Fruit fly (Drosophila melanogaster) whole organism, embryonic: ENCODE data around the gene Indy-2.

Source experiments
- BEAF-32 ChIP-seq: fragments of 200-800 bp; sonication (Bioruptor generic); optimal IDR thresholded peaks from 3 replicates; lab custom pipeline; 2017; ENCODE audit warnings: missing biosample characterization, missing genetic modification characterization, mild to moderate bottlenecking, moderate library complexity, missing genetic modification reagents
- C15 ChIP-seq: fragments of 200-800 bp; sonication (Bioruptor generic); IDR thresholded peaks from 3 replicates; pipeline ENCODE4 v1.3.6; 2022; ENCODE audit warnings: missing biosample characterization, missing genetic modification characterization
- CG11456 ChIP-seq: fragments of 200-800 bp; sonication (Bioruptor generic); IDR thresholded peaks from 3 replicates; pipeline ENCODE4 v1.3.6; 2022; ENCODE audit warnings: missing biosample characterization, missing genetic modification characterization
- CG16863 ChIP-seq: fragments of 200-800 bp; sonication (Bioruptor generic); optimal IDR thresholded peaks from 3 replicates; lab custom pipeline; 2016; ENCODE audit warnings: missing biosample characterization, missing genetic modification characterization
- CG1832 ChIP-seq: fragments of 200-800 bp; sonication (Bioruptor generic); optimal IDR thresholded peaks from 2 replicates; lab custom pipeline; 2017; ENCODE audit warnings: missing biosample characterization, mild to moderate bottlenecking, missing genetic modification characterization, inconsistent platforms
- CG18599 ChIP-seq: fragments of 200-800 bp; sonication (Bioruptor generic); optimal IDR thresholded peaks from 3 replicates; lab custom pipeline; 2017; ENCODE audit warnings: missing biosample characterization, missing genetic modification characterization, mild to moderate bottlenecking, moderate library complexity, missing genetic modification reagents
- CG2202 ChIP-seq: fragments of 200-800 bp; sonication (Bioruptor generic); optimal IDR thresholded peaks from 2 replicates; lab custom pipeline; 2018; ENCODE audit warnings: missing biosample characterization, mild to moderate bottlenecking, missing genetic modification characterization
- CG30020 ChIP-seq: fragments of 200-800 bp; optimal IDR thresholded peaks from 2 replicates; lab custom pipeline; 2019; ENCODE audit warnings: missing biosample characterization, mild to moderate bottlenecking, missing genetic modification characterization, moderate library complexity
- CG3281 ChIP-seq: fragments of 200-800 bp; sonication (Bioruptor generic); optimal IDR thresholded peaks from 3 replicates; lab custom pipeline; 2017; ENCODE audit warnings: missing biosample characterization, mild to moderate bottlenecking, missing genetic modification characterization
- CG34422 ChIP-seq: fragments of 200-800 bp; sonication (Bioruptor generic); IDR thresholded peaks from 3 replicates; pipeline ENCODE4 v1.3.6; 2022; ENCODE audit warnings: missing biosample characterization, missing genetic modification characterization
- CG4854 ChIP-seq: fragments of 200-800 bp; sonication (Bioruptor generic); optimal IDR thresholded peaks from 2 replicates; lab custom pipeline; 2016; ENCODE audit warnings: missing biosample characterization, missing genetic modification characterization, inconsistent platforms
- CG6765 ChIP-seq: fragments of 200-800 bp; sonication (Bioruptor generic); optimal IDR thresholded peaks from 3 replicates; lab custom pipeline; 2017; ENCODE audit warnings: missing biosample characterization, mild to moderate bottlenecking, missing genetic modification characterization
- CG7271 ChIP-seq: fragments of 200-800 bp; sonication (Bioruptor generic); optimal IDR thresholded peaks from 2 replicates; lab custom pipeline; 2018; ENCODE audit warnings: missing biosample characterization, mild to moderate bottlenecking, missing genetic modification characterization, moderate library complexity
- CG7987 ChIP-seq: fragments of 200-800 bp; sonication (Bioruptor generic); optimal IDR thresholded peaks from 2 replicates; lab custom pipeline; 2018; ENCODE audit warnings: missing biosample characterization, mild to moderate bottlenecking, missing genetic modification characterization, moderate library complexity
- CG8089 ChIP-seq: fragments of 200-800 bp; sonication (Bioruptor generic); optimal IDR thresholded peaks from 3 replicates; lab custom pipeline; 2016; ENCODE audit warnings: missing biosample characterization, missing genetic modification characterization
- CG9215 ChIP-seq: fragments of 200-800 bp; sonication (Bioruptor generic); IDR thresholded peaks from 2 replicates; pipeline ENCODE4 v1.3.6; 2022; ENCODE audit warnings: missing biosample characterization, missing genetic modification characterization
- CG9817 ChIP-seq: fragments of 200-800 bp; sonication (Bioruptor generic); optimal IDR thresholded peaks from 2 replicates; lab custom pipeline; 2018; ENCODE audit warnings: missing biosample characterization, mild to moderate bottlenecking, missing genetic modification characterization, moderate library complexity
- CHES-1-like ChIP-seq: fragments of 200-800 bp; sonication (Bioruptor generic); optimal IDR thresholded peaks from 2 replicates; lab custom pipeline; 2016; ENCODE audit warnings: missing biosample characterization, missing genetic modification characterization
- Camta ChIP-seq: fragments of 200-800 bp; sonication (Bioruptor generic); optimal IDR thresholded peaks from 2 replicates; lab custom pipeline; 2016; ENCODE audit warnings: missing biosample characterization, missing genetic modification characterization
- CrebB ChIP-seq: fragments of 200-800 bp; sonication (Bioruptor generic); optimal IDR thresholded peaks from 3 replicates; lab custom pipeline; 2018; ENCODE audit warnings: missing biosample characterization, mild to moderate bottlenecking, missing genetic modification characterization
- Dek ChIP-seq: fragments of 200-800 bp; sonication (Bioruptor generic); optimal IDR thresholded peaks from 3 replicates; lab custom pipeline; 2019; ENCODE audit warnings: missing biosample characterization, mild to moderate bottlenecking, missing genetic modification characterization, moderate library complexity
- Dip3 ChIP-seq: fragments of 200-800 bp; sonication (Bioruptor generic); optimal IDR thresholded peaks from 3 replicates; lab custom pipeline; 2016; ENCODE audit warnings: missing biosample characterization, missing genetic modification characterization
- E2f2 ChIP-seq: fragments of 200-800 bp; sonication (Bioruptor generic); IDR thresholded peaks from 2 replicates; pipeline ENCODE4 v1.3.6; 2022; ENCODE audit warnings: missing biosample characterization, missing genetic modification characterization
- H2.0 ChIP-seq: fragments of 200-800 bp; sonication (Bioruptor generic); IDR thresholded peaks from 2 replicates; pipeline ENCODE4 v1.3.6; 2022; ENCODE audit warnings: missing biosample characterization, missing genetic modification characterization
- Lhr ChIP-seq: fragments of 200-800 bp; sonication (Bioruptor generic); optimal IDR thresholded peaks from 3 replicates; lab custom pipeline; 2017; ENCODE audit warnings: mild to moderate bottlenecking, missing biosample characterization, missing genetic modification reagents, missing genetic modification characterization
- MBD-R2 ChIP-seq: fragments of 200-800 bp; sonication (Bioruptor generic); IDR thresholded peaks from 2 replicates; pipeline ENCODE4 v1.3.6; 2022; ENCODE audit warnings: missing biosample characterization, missing genetic modification characterization
- Nf-YA ChIP-seq: fragments of 200-800 bp; sonication (Bioruptor generic); IDR thresholded peaks from 2 replicates; pipeline ENCODE4 v1.3.6; 2022; ENCODE audit warnings: missing biosample characterization, missing genetic modification characterization
- Optix ChIP-seq: fragments of 200-800 bp; sonication (Bioruptor generic); IDR thresholded peaks from 3 replicates; pipeline ENCODE4 v1.3.6; 2022; ENCODE audit warnings: missing biosample characterization, missing genetic modification characterization
- PHDP ChIP-seq: fragments of 200-800 bp; sonication (Bioruptor generic); optimal IDR thresholded peaks from 3 replicates; lab custom pipeline; 2018; ENCODE audit warnings: missing biosample characterization, mild to moderate bottlenecking, missing genetic modification characterization, moderate library complexity
- Xrp1 ChIP-seq: fragments of 200-800 bp; sonication (Bioruptor generic); IDR thresholded peaks from 2 replicates; pipeline ENCODE4 v1.3.6; 2022; ENCODE audit warnings: missing biosample characterization, missing genetic modification characterization
- amos ChIP-seq: fragments of 200-800 bp; sonication (Bioruptor generic); IDR thresholded peaks from 2 replicates; pipeline ENCODE4 v1.3.6; 2022; ENCODE audit warnings: missing biosample characterization, missing genetic modification characterization; ENCODE audit not compliant: partially characterized antibody
- ato ChIP-seq: fragments of 200-800 bp; sonication (Bioruptor generic); IDR thresholded peaks from 2 replicates; pipeline ENCODE4 v1.3.6; 2022; ENCODE audit warnings: missing biosample characterization, missing genetic modification characterization; ENCODE audit not compliant: partially characterized antibody
- chinmo ChIP-seq: fragments of 200-800 bp; sonication (Bioruptor generic); IDR thresholded peaks from 4 replicates; pipeline ENCODE4 v1.3.6; 2022; ENCODE audit warnings: missing biosample characterization, missing genetic modification characterization; ENCODE audit not compliant: partially characterized antibody
- dan ChIP-seq: fragments of 200-800 bp; sonication (Bioruptor generic); IDR thresholded peaks from 2 replicates; pipeline ENCODE4 v1.3.6; 2022; ENCODE audit warnings: missing biosample characterization, missing genetic modification characterization
- dimm ChIP-seq: fragments of 200-800 bp; sonication (Bioruptor generic); IDR thresholded peaks from 2 replicates; pipeline ENCODE4 v1.3.6; 2022; ENCODE audit warnings: missing biosample characterization, missing genetic modification characterization
- dmrt11E ChIP-seq: fragments of 200-800 bp; sonication (Bioruptor generic); optimal IDR thresholded peaks from 3 replicates; lab custom pipeline; 2018; ENCODE audit warnings: missing biosample characterization, mild to moderate bottlenecking, missing genetic modification characterization, moderate library complexity
- fd64A ChIP-seq: fragments of 200-800 bp; sonication (Bioruptor generic); optimal IDR thresholded peaks from 3 replicates; lab custom pipeline; 2018; ENCODE audit warnings: missing biosample characterization, mild to moderate bottlenecking, missing genetic modification characterization
- fd96Cb ChIP-seq: fragments of 200-800 bp; sonication (Bioruptor generic); optimal IDR thresholded peaks from 2 replicates; lab custom pipeline; 2018; ENCODE audit warnings: missing biosample characterization, mild to moderate bottlenecking, missing genetic modification characterization, moderate library complexity
- jing ChIP-seq: fragments of 200-800 bp; sonication (Bioruptor generic); optimal IDR thresholded peaks from 2 replicates; lab custom pipeline; 2018; ENCODE audit warnings: missing biosample characterization, mild to moderate bottlenecking, missing genetic modification characterization
- kni ChIP-seq: fragments of 200-800 bp; sonication (Bioruptor generic); optimal IDR thresholded peaks from 3 replicates; lab custom pipeline; 2017; ENCODE audit warnings: mild to moderate bottlenecking, missing biosample characterization, missing genetic modification reagents, missing genetic modification characterization
- knrl ChIP-seq: fragments of 200-800 bp; sonication (Bioruptor generic); IDR thresholded peaks from 3 replicates; pipeline ENCODE4 v1.3.6; 2022; ENCODE audit warnings: missing biosample characterization, missing genetic modification characterization; ENCODE audit not compliant: partially characterized antibody
- mld ChIP-seq: fragments of 200-800 bp; sonication (Bioruptor generic); IDR thresholded peaks from 3 replicates; pipeline ENCODE4 v1.3.6; 2022; ENCODE audit warnings: missing biosample characterization, missing genetic modification characterization; ENCODE audit not compliant: partially characterized antibody
- nerfin-2 ChIP-seq: fragments of 200-800 bp; sonication (Bioruptor generic); IDR thresholded peaks from 2 replicates; pipeline ENCODE4 v1.3.6; 2022; ENCODE audit warnings: missing biosample characterization, missing genetic modification characterization; ENCODE audit not compliant: partially characterized antibody
- oc ChIP-seq: fragments of 200-800 bp; sonication (Bioruptor generic); optimal IDR thresholded peaks from 2 replicates; lab custom pipeline; 2018; ENCODE audit warnings: missing biosample characterization, mild to moderate bottlenecking, missing genetic modification characterization, moderate library complexity
- seq ChIP-seq: fragments of 200-800 bp; sonication (Bioruptor generic); IDR thresholded peaks from 2 replicates; pipeline ENCODE4 v1.3.6; 2022; ENCODE audit warnings: missing biosample characterization, missing genetic modification characterization
- tap ChIP-seq: fragments of 200-800 bp; optimal IDR thresholded peaks from 3 replicates; lab custom pipeline; 2019; ENCODE audit warnings: missing biosample characterization, mild to moderate bottlenecking, missing genetic modification characterization, moderate library complexity
- ttk ChIP-seq: fragments of 200-800 bp; sonication (Bioruptor generic); IDR thresholded peaks from 2 replicates; pipeline ENCODE4 v2.1.2; 2022; ENCODE audit warnings: missing biosample characterization, missing genetic modification characterization
- zen2 ChIP-seq: fragments of 200-800 bp; sonication (Bioruptor generic); IDR thresholded peaks from 3 replicates; pipeline ENCODE4 v1.3.6; 2022; ENCODE audit warnings: missing biosample characterization, missing genetic modification characterization; ENCODE audit not compliant: partially characterized antibody

Gene Indy-2

dm6 chr3R:20008372-20009051, 34.0 kb upstream of the Indy-2 start, which contains the start of the genes Hs6st and MED25 (continued):
- no peak for TF ChIP-seq fd64A (GFP tag; lab: Kevin White, UChicago)
- 0 out of 2 replicates have a peak, but pooled peaks have one; percentile 40 for TF ChIP-seq ato (GFP tag; lab: Robert Waterston, UW)
- no peak for TF ChIP-seq CG9817 (tag; lab: Kevin White, UChicago)
- TF ChIP-seq jing (GFP tag; lab: Kevin White, UChicago) = no peak
- no peak for TF ChIP-seq H2.0
- TF ChIP-seq fd96Cb (tag; lab: Kevin White, UChicago) = peak; percentile 53
- TF ChIP-seq PHDP (tag; lab: Kevin White, UChicago) = peak; percentile 24
- peak; percentile 50; the same call in 1 of the 3 replicates for TF ChIP-seq mld
- TF ChIP-seq CG4854 = no peak
- TF ChIP-seq CHES-1-like (GFP tag; lab: Kevin White, UChicago) = no peak
- no peak for TF ChIP-seq CG7271 (tag; lab: Kevin White, UChicago)
- TF ChIP-seq nerfin-2 (GFP tag; lab: Robert Waterston, UW) = peak; percentile 62; the same call in 1 of the 2 replicates
- no peak for TF ChIP-seq CG16863 (GFP tag; lab: Kevin White, UChicago)
- TF ChIP-seq BEAF-32 = peak; percentile 88
- TF ChIP-seq CG1832 = no peak
- TF ChIP-seq tap = peak; percentile 2
- no peak for TF ChIP-seq CG3281 (GFP tag; lab: Kevin White, UChicago)
- TF ChIP-seq Lhr = peak; percentile 45
- TF ChIP-seq CG18599 (GFP tag; lab: Kevin White, UChicago) = peak; percentile 74
- TF ChIP-seq CG7987 = peak; percentile 39
- peak; percentile 79 for TF ChIP-seq knrl (GFP tag; lab: Robert Waterston, UW)
- no peak for TF ChIP-seq Optix
- no peak for TF ChIP-seq CG8089
- TF ChIP-seq dan = no peak
- TF ChIP-seq oc = no peak
- peak; percentile 84; the same call in 1 of the 3 replicates for TF ChIP-seq CG34422 (GFP tag; lab: Robert Waterston, UW)
- TF ChIP-seq Dek (tag; lab: Kevin White, UChicago) = no peak
- TF ChIP-seq Dip3 (GFP tag; lab: Kevin White, UChicago) = no peak
- TF ChIP-seq dimm = no peak
- peak; percentile 5 for TF ChIP-seq dmrt11E
- TF ChIP-seq CG11456 (GFP tag; lab: Robert Waterston, UW) = peak; percentile 28; the same call in 1 of the 3 replicates
- peak; percentile 72; the same call in 1 of the 2 replicates for TF ChIP-seq amos (GFP tag; lab: Robert Waterston, UW)
- no peak for TF ChIP-seq Camta (GFP tag; lab: Kevin White, UChicago)
- no peak for TF ChIP-seq CG9215 (GFP tag; lab: Robert Waterston, UW)
- TF ChIP-seq Nf-YA = 0 out of 2 replicates have a peak, but pooled peaks have one; percentile 9
- peak; percentile 55 for TF ChIP-seq E2f2 (GFP tag; lab: Robert Waterston, UW)
- 0 out of 4 replicates have a peak, but pooled peaks have one; percentile 55 for TF ChIP-seq chinmo (GFP tag; lab: Robert Waterston, UW)
- TF ChIP-seq Xrp1 (GFP tag; lab: Robert Waterston, UW) = no peak
- peak; percentile 17 for TF ChIP-seq CG6765 (GFP tag; lab: Kevin White, UChicago)
- TF ChIP-seq seq (GFP tag; lab: Robert Waterston, UW) = no peak
- TF ChIP-seq CrebB (tag; lab: Kevin White, UChicago) = peak; percentile 39
- TF ChIP-seq MBD-R2 (GFP tag; lab: Robert Waterston, UW) = peak; percentile 47; the same call in 1 of the 2 replicates
- TF ChIP-seq kni (GFP tag; lab: Kevin White, UChicago) = peak; percentile 50
- peak; percentile 40 for TF ChIP-seq CG30020 (tag; lab: Kevin White, UChicago)
- peak; percentile 72 for TF ChIP-seq zen2 (GFP tag; lab: Robert Waterston, UW)
- TF ChIP-seq CG2202 (tag; lab: Kevin White, UChicago) = no peak
- TF ChIP-seq ttk (GFP tag; lab: Robert Waterston, UW) = peak; percentile 8; the same call in 1 of the 2 replicates
- TF ChIP-seq C15 (GFP tag; lab: Robert Waterston, UW) = 0 out of 3 replicates have a peak, but pooled peaks have one; percentile 32
